Worm (Caenorhabditis elegans) whole organism, L3 larva: Measurements from ENCODE around the gene srx-84.

Experiments
- nfya-1 ChIP-seq: sonication (generic microtip); optimal IDR thresholded peaks from 2 replicates; lab custom pipeline; 2017; ENCODE audit warnings: missing genetic modification characterization, mild to moderate bottlenecking, missing compliant biosample characterization, antibody characterized with exemption, moderate library complexity; ENCODE audit not compliant: insufficient read depth
- nhr-28 ChIP-seq: fragments of 150-350 bp; optimal IDR thresholded peaks from 2 replicates; lab custom pipeline; 2014; ENCODE audit warnings: missing biosample characterization, missing genetic modification characterization
- pqm-1 ChIP-seq: fragments of 150-350 bp; optimal IDR thresholded peaks from 2 replicates; lab custom pipeline; 2017; ENCODE audit warnings: missing biosample characterization, missing genetic modification characterization, inconsistent platforms
- snpc-4 ChIP-seq: fragments of 150-350 bp; optimal IDR thresholded peaks from 2 replicates; lab custom pipeline; 2014; ENCODE audit warnings: missing biosample characterization, missing genetic modification characterization
- tbx-2 ChIP-seq: sonication (generic microtip); optimal IDR thresholded peaks from 2 replicates; lab custom pipeline; 2016; ENCODE audit warnings: mild to moderate bottlenecking, missing genetic modification characterization, missing compliant biosample characterization

DNA sequence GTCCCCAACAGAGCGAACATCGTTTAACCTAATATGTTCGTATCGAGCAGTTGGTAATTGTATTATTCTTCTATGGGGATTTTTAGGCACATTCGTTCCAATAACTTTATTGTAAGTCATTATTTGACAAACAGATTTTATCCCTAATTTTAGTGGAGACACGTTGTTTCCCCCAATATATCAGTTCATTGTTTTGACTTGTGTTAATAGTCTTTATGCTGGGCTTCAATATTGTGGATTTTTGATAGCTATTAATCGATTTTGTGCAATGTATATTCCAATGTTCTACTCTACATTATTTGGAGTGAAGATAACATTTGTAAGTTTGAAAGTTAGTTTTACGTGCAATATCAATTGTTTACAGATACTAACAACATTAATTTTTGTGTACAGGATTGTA is 5.0 kb upstream of the srx-84 start:
- TF ChIP-seq snpc-4: no peak
- TF ChIP-seq nhr-28 (tag; lab: Kevin White, UChicago): no peak
- no peak for TF ChIP-seq pqm-1 (tag; lab: Kevin White, UChicago)
- no peak for TF ChIP-seq tbx-2 (tag; lab: Kevin White, UChicago)
- TF ChIP-seq nfya-1: no peak
